Fruit fly (Drosophila melanogaster) whole organism, embryonic: ENCODE measurements around the gene CG34331.

Experiments used
- BEAF-32 ChIP-seq: fragments of 200-800 bp; sonication (Bioruptor generic); optimal IDR thresholded peaks from 3 replicates; lab custom pipeline; 2017; ENCODE audit warnings: missing biosample characterization, missing genetic modification characterization, mild to moderate bottlenecking, moderate library complexity, missing genetic modification reagents
- Bdp1 ChIP-seq: fragments of 200-800 bp; sonication (Bioruptor generic); optimal IDR thresholded peaks from 3 replicates; lab custom pipeline; 2016; ENCODE audit warnings: missing biosample characterization, missing genetic modification characterization
- Bgb ChIP-seq: fragments of 200-800 bp; sonication (Bioruptor generic); IDR thresholded peaks from 2 replicates; pipeline ENCODE4 v1.3.6; 2022; ENCODE audit warnings: missing biosample characterization, missing genetic modification characterization; ENCODE audit not compliant: partially characterized antibody
- CG10267 ChIP-seq: fragments of 200-800 bp; sonication (Bioruptor generic); optimal IDR thresholded peaks from 2 replicates; lab custom pipeline; 2018; ENCODE audit warnings: missing biosample characterization, mild to moderate bottlenecking, missing genetic modification characterization, moderate library complexity
- CG10274 ChIP-seq: fragments of 200-800 bp; sonication (Bioruptor generic); optimal IDR thresholded peaks from 3 replicates; lab custom pipeline; 2017; ENCODE audit warnings: missing biosample characterization, mild to moderate bottlenecking, missing genetic modification characterization
- CG11723 ChIP-seq: fragments of 200-800 bp; sonication (Bioruptor generic); optimal IDR thresholded peaks from 2 replicates; lab custom pipeline; 2017; ENCODE audit warnings: missing biosample characterization, mild to moderate bottlenecking, missing genetic modification characterization
- CG13424 ChIP-seq: fragments of 200-800 bp; sonication (Bioruptor generic); optimal IDR thresholded peaks from 2 replicates; lab custom pipeline; 2019; ENCODE audit warnings: missing biosample characterization, mild to moderate bottlenecking, missing genetic modification characterization, moderate library complexity
- CG15514 ChIP-seq: fragments of 200-800 bp; sonication (Bioruptor generic); optimal IDR thresholded peaks from 3 replicates; lab custom pipeline; 2017; ENCODE audit warnings: missing biosample characterization, missing genetic modification characterization, mild to moderate bottlenecking, moderate library complexity, missing genetic modification reagents
- CG1602 ChIP-seq: fragments of 200-800 bp; sonication (Bioruptor generic); optimal IDR thresholded peaks from 3 replicates; lab custom pipeline; 2016; ENCODE audit warnings: missing biosample characterization, missing genetic modification characterization
- CG17186 ChIP-seq: fragments of 200-800 bp; sonication (Bioruptor generic); optimal IDR thresholded peaks from 3 replicates; lab custom pipeline; 2017; ENCODE audit warnings: missing biosample characterization, missing genetic modification reagents, missing genetic modification characterization
- CG2116 ChIP-seq: fragments of 200-800 bp; sonication (Bioruptor generic); optimal IDR thresholded peaks from 3 replicates; lab custom pipeline; 2018; ENCODE audit warnings: missing biosample characterization, mild to moderate bottlenecking, missing genetic modification characterization
- CG2120 ChIP-seq: fragments of 200-800 bp; sonication (Bioruptor generic); optimal IDR thresholded peaks from 3 replicates; lab custom pipeline; 2016; ENCODE audit warnings: missing biosample characterization, missing genetic modification characterization
- CG30020 ChIP-seq: fragments of 200-800 bp; optimal IDR thresholded peaks from 2 replicates; lab custom pipeline; 2019; ENCODE audit warnings: missing biosample characterization, mild to moderate bottlenecking, missing genetic modification characterization, moderate library complexity
- CG3163 ChIP-seq: fragments of 200-800 bp; sonication (Bioruptor generic); optimal IDR thresholded peaks from 3 replicates; lab custom pipeline; 2016; ENCODE audit warnings: missing biosample characterization, missing genetic modification characterization
- CG34224 ChIP-seq: fragments of 200-800 bp; sonication (Bioruptor generic); IDR thresholded peaks from 3 replicates; pipeline ENCODE4 v1.3.6; 2022; ENCODE audit warnings: missing biosample characterization, missing genetic modification characterization; ENCODE audit not compliant: partially characterized antibody
- CG4282 ChIP-seq: fragments of 200-800 bp; sonication (Bioruptor generic); optimal IDR thresholded peaks from 2 replicates; lab custom pipeline; 2016; ENCODE audit warnings: missing biosample characterization, missing genetic modification characterization
- CG6791 ChIP-seq: fragments of 200-800 bp; sonication (Bioruptor generic); IDR thresholded peaks from 3 replicates; pipeline ENCODE4 v1.3.6; 2022; ENCODE audit warnings: missing biosample characterization, missing genetic modification characterization; ENCODE audit not compliant: partially characterized antibody
- CG7357 ChIP-seq: fragments of 200-800 bp; sonication (Bioruptor generic); IDR thresholded peaks from 3 replicates; pipeline ENCODE4 v1.3.6; 2022; ENCODE audit warnings: missing biosample characterization, missing genetic modification characterization
- CG8290 ChIP-seq, 3 experiments: fragments of 200-800 bp; sonication (Bioruptor generic); optimal IDR thresholded peaks; 2 replicates each; lab custom pipeline; 2016 to 2019; ENCODE audit warnings: missing biosample characterization in 3 of 3, missing genetic modification characterization in 3 of 3, mild to moderate bottlenecking in 2 of 3, moderate library complexity in 1 of 3
- CG8944 ChIP-seq: fragments of 200-800 bp; sonication (Bioruptor generic); optimal IDR thresholded peaks from 3 replicates; lab custom pipeline; 2016; ENCODE audit warnings: missing biosample characterization, missing genetic modification characterization
- CG9817 ChIP-seq: fragments of 200-800 bp; sonication (Bioruptor generic); optimal IDR thresholded peaks from 2 replicates; lab custom pipeline; 2018; ENCODE audit warnings: missing biosample characterization, mild to moderate bottlenecking, missing genetic modification characterization, moderate library complexity
- CoRest ChIP-seq: fragments of 200-800 bp; sonication (Bioruptor generic); optimal IDR thresholded peaks from 3 replicates; lab custom pipeline; 2018; ENCODE audit warnings: missing biosample characterization, mild to moderate bottlenecking, missing genetic modification characterization, moderate library complexity
- D19B ChIP-seq: fragments of 200-800 bp; sonication (Bioruptor generic); optimal IDR thresholded peaks from 2 replicates; lab custom pipeline; 2017; ENCODE audit warnings: missing biosample characterization, mild to moderate bottlenecking, missing genetic modification characterization
- Doc2 ChIP-seq: fragments of 200-800 bp; sonication (Bioruptor generic); IDR thresholded peaks from 2 replicates; pipeline ENCODE4 v1.3.6; 2022; ENCODE audit warnings: missing biosample characterization, missing genetic modification characterization
- HmgZ ChIP-seq: fragments of 200-800 bp; sonication (Bioruptor generic); optimal IDR thresholded peaks from 2 replicates; lab custom pipeline; 2018; ENCODE audit warnings: missing biosample characterization, mild to moderate bottlenecking, missing genetic modification characterization
- Hmx ChIP-seq: fragments of 200-800 bp; sonication (Bioruptor generic); optimal IDR thresholded peaks from 2 replicates; lab custom pipeline; 2016; ENCODE audit warnings: missing biosample characterization, missing genetic modification characterization
- Hr51 ChIP-seq, 2 experiments: fragments of 200-800 bp; sonication (Bioruptor generic); optimal IDR thresholded peaks; 2 replicates in 1 of 2; 3 replicates in 1 of 2; lab custom pipeline; 2016 to 2018; ENCODE audit warnings: missing biosample characterization in 2 of 2, missing genetic modification characterization in 2 of 2, mild to moderate bottlenecking in 1 of 2, moderate library complexity in 1 of 2
- Hr78 ChIP-seq, 2 experiments: fragments of 200-800 bp in 1 of 2; fragments of >200 bp in 1 of 2; sonication (Bioruptor generic) in 1 of 2; optimal IDR thresholded peaks; 2 replicates each; lab custom pipeline; 2017 to 2019; ENCODE audit warnings: missing biosample characterization in 2 of 2, missing genetic modification characterization in 2 of 2, mild to moderate bottlenecking in 1 of 2, moderate library complexity in 1 of 2
- MBD-R2 ChIP-seq: fragments of 200-800 bp; sonication (Bioruptor generic); IDR thresholded peaks from 2 replicates; pipeline ENCODE4 v1.3.6; 2022; ENCODE audit warnings: missing biosample characterization, missing genetic modification characterization
- Nf-YC ChIP-seq: fragments of 200-800 bp; optimal IDR thresholded peaks from 3 replicates; lab custom pipeline; 2019; ENCODE audit warnings: missing biosample characterization, mild to moderate bottlenecking, missing genetic modification characterization, moderate library complexity
- Ssrp ChIP-seq: fragments of 200-800 bp; sonication (Bioruptor generic); optimal IDR thresholded peaks from 2 replicates; lab custom pipeline; 2018; ENCODE audit warnings: missing biosample characterization, mild to moderate bottlenecking, missing genetic modification characterization, moderate library complexity
- Tbp ChIP-seq: fragments of >200 bp; optimal IDR thresholded peaks from 2 replicates; lab custom pipeline; 2018; ENCODE audit warnings: missing biosample characterization, missing genetic modification characterization
- al ChIP-seq: fragments of 200-800 bp; sonication (Bioruptor generic); IDR thresholded peaks from 2 replicates; pipeline ENCODE4 v1.3.6; 2022; ENCODE audit warnings: missing biosample characterization, missing genetic modification characterization
- bab2 ChIP-seq: fragments of 200-800 bp; sonication (Bioruptor generic); optimal IDR thresholded peaks from 2 replicates; lab custom pipeline; 2016; ENCODE audit warnings: missing biosample characterization, missing genetic modification characterization
- cg ChIP-seq: fragments of 200-800 bp; sonication (Bioruptor generic); optimal IDR thresholded peaks from 3 replicates; lab custom pipeline; 2019; ENCODE audit warnings: missing biosample characterization, mild to moderate bottlenecking, missing genetic modification characterization, moderate library complexity
- chinmo ChIP-seq: fragments of 200-800 bp; sonication (Bioruptor generic); IDR thresholded peaks from 4 replicates; pipeline ENCODE4 v1.3.6; 2022; ENCODE audit warnings: missing biosample characterization, missing genetic modification characterization; ENCODE audit not compliant: partially characterized antibody
- cwo ChIP-seq: fragments of 200-800 bp; sonication (Bioruptor generic); optimal IDR thresholded peaks from 3 replicates; lab custom pipeline; 2017; ENCODE audit warnings: missing biosample characterization, missing genetic modification characterization, mild to moderate bottlenecking, moderate library complexity, missing genetic modification reagents
- dmrt11E ChIP-seq: fragments of 200-800 bp; sonication (Bioruptor generic); optimal IDR thresholded peaks from 3 replicates; lab custom pipeline; 2018; ENCODE audit warnings: missing biosample characterization, mild to moderate bottlenecking, missing genetic modification characterization, moderate library complexity
- eve ChIP-seq, 2 experiments: fragments of >200 bp; optimal IDR thresholded peaks; 2 replicates each; lab custom pipeline; 2017; ENCODE audit warnings: missing biosample characterization in 2 of 2, missing genetic modification characterization in 2 of 2
- ewg ChIP-seq: fragments of 200-800 bp; sonication (Bioruptor generic); optimal IDR thresholded peaks from 3 replicates; lab custom pipeline; 2017; ENCODE audit warnings: mild to moderate bottlenecking, missing biosample characterization, missing genetic modification reagents, missing genetic modification characterization
- fd3F ChIP-seq: fragments of 200-800 bp; sonication (Bioruptor generic); optimal IDR thresholded peaks from 2 replicates; lab custom pipeline; 2018; ENCODE audit warnings: missing biosample characterization, mild to moderate bottlenecking, missing genetic modification characterization, moderate library complexity
- grn ChIP-seq: fragments of 200-800 bp; sonication (Bioruptor generic); optimal IDR thresholded peaks from 3 replicates; lab custom pipeline; 2017; ENCODE audit warnings: missing biosample characterization, missing genetic modification characterization
- insv ChIP-seq, 2 experiments: fragments of 200-800 bp; sonication (Bioruptor generic); optimal IDR thresholded peaks; 3 replicates each; lab custom pipeline; 2016 to 2018; ENCODE audit warnings: missing biosample characterization in 2 of 2, missing genetic modification characterization in 2 of 2
- lov ChIP-seq, 2 experiments: fragments of 200-800 bp in 1 of 2; fragments of >200 bp in 1 of 2; sonication (Bioruptor generic) in 1 of 2; IDR thresholded peaks in 1 of 2; optimal IDR thresholded peaks in 1 of 2; 2 replicates in 1 of 2; 3 replicates in 1 of 2; pipeline versions ENCODE4 v1.3.6 to Lab custom; 2017 to 2022; ENCODE audit warnings: missing biosample characterization in 1 of 2, missing genetic modification characterization in 1 of 2
- pzg ChIP-seq: fragments of 200-800 bp; sonication (Bioruptor generic); optimal IDR thresholded peaks from 3 replicates; lab custom pipeline; 2018; ENCODE audit warnings: missing biosample characterization, mild to moderate bottlenecking, missing genetic modification characterization, moderate library complexity
- trh ChIP-seq: fragments of 200-800 bp; sonication (Bioruptor generic); optimal IDR thresholded peaks from 2 replicates; lab custom pipeline; 2016; ENCODE audit warnings: missing biosample characterization, missing genetic modification characterization
- tx ChIP-seq: fragments of 200-800 bp; sonication (Bioruptor generic); optimal IDR thresholded peaks from 2 replicates; lab custom pipeline; 2016; ENCODE audit warnings: missing biosample characterization, missing genetic modification characterization
- wor ChIP-seq: fragments of 200-800 bp; sonication (Bioruptor generic); IDR thresholded peaks from 2 replicates; pipeline ENCODE4 v1.3.6; 2022; ENCODE audit warnings: missing biosample characterization, missing genetic modification characterization
- yki ChIP-seq: fragments of >200 bp; optimal IDR thresholded peaks from 3 replicates; lab custom pipeline; 2018

Gene CG34331

DNA sequence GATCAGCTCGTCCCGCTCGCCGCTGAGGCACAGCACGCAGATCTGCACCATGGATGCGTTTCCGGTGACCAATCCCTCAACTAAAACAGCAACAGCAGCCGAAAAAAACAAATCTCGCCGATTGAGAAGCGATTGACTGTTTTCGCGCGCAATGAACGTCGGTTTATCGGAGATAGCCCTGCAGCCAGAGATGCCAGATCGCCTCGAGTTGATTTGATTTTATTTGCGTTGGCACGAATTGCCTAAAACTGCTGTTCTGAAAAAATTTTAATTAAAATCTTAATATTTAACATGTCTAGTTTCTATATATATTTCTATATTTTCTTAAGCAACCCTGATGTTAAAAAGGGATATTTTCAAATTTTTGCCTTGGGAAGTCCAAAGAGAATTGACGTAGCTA is 40.3 kb downstream of the CG34331 start (continued):
- TF ChIP-seq CG2116 (GFP tag; lab: Kevin White, UChicago) (peak; percentile 95), grn (GFP tag; lab: Kevin White, UChicago) (no peak), CG1602 (GFP tag; lab: Kevin White, UChicago) (no peak), fd3F (no peak), CG15514 (GFP tag; lab: Kevin White, UChicago) (no peak), CG9817 (tag; lab: Kevin White, UChicago) (peak; percentile 8), CG2120 (peak; percentile 0), CG8944 (GFP tag; lab: Kevin White, UChicago) (no peak), CG10274 (GFP tag; lab: Kevin White, UChicago) (no peak), trh (no peak), Tbp (no peak), chinmo (GFP tag; lab: Robert Waterston, UW) (no peak), CG4282 (GFP tag; lab: Kevin White, UChicago) (no peak), CG17186 (GFP tag; lab: Kevin White, UChicago) (peak; percentile 32), Bdp1 (no peak), yki (lab: Kevin White, UChicago) (no peak), HmgZ (no peak), MBD-R2 (GFP tag; lab: Robert Waterston, UW) (peak; percentile 45; the same call in 1 of the 2 replicates), tx (no peak), BEAF-32 (peak; percentile 44), dmrt11E (tag; lab: Kevin White, UChicago) (no peak), Hr51 (GFP tag; optimal IDR thresholded peaks at IDR 0.05; lab: Kevin White, UChicago) (no peak), bab2 (GFP tag; lab: Kevin White, UChicago) (no peak), CG11723 (GFP tag; lab: Kevin White, UChicago) (no peak), CoRest (tag; lab: Kevin White, UChicago) (peak; percentile 35), CG7357 (GFP tag; lab: Robert Waterston, UW) (no peak), al (GFP tag; lab: Robert Waterston, UW) (no peak), CG6791 (0 out of 3 replicates have a peak, but pooled peaks have one; percentile 26), Hr78 (GFP tag; optimal IDR thresholded peaks at IDR 0.05; lab: Kevin White, UChicago) (no peak), eve (GFP tag; optimal IDR thresholded peaks at IDR 0.05; lab: Kevin White, UChicago) (no peak), wor (GFP tag; lab: Robert Waterston, UW) (no peak), Ssrp (tag; lab: Kevin White, UChicago) (no peak), ewg (GFP tag; lab: Kevin White, UChicago) (no peak), CG13424 (peak; percentile 1), cwo (GFP tag; lab: Kevin White, UChicago) (no peak), CG8290 (GFP tag; optimal IDR thresholded peaks at IDR 0.05; lab: Kevin White, UChicago) (no peak), CG8290 (tag; optimal IDR thresholded peaks at IDR 0.05; lab: Kevin White, UChicago) (peak in 1 of 2 experiments; percentile 27), CG30020 (tag; lab: Kevin White, UChicago) (peak; percentile 48), lov (optimal IDR thresholded peaks at IDR 0.05; lab: Kevin White, UChicago) (no peak), lov (GFP tag; IDR thresholded peaks at IDR 0.05; lab: Robert Waterston, UW) (no peak), D19B (GFP tag; lab: Kevin White, UChicago) (no peak), cg (GFP tag; lab: Kevin White, UChicago) (no peak), Bgb (peak; percentile 30; the same call in 1 of the 2 replicates), Doc2 (GFP tag; lab: Robert Waterston, UW) (no peak), CG34224 (GFP tag; lab: Robert Waterston, UW) (no peak), pzg (GFP tag; lab: Kevin White, UChicago) (peak; percentile 39), CG3163 (GFP tag; lab: Kevin White, UChicago) (no peak), CG10267 (tag; lab: Kevin White, UChicago) (peak; percentile 28), Nf-YC (no peak), Hmx (no peak), insv (GFP tag; optimal IDR thresholded peaks at IDR 0.05; lab: Kevin White, UChicago) (no peak)
